Fruit fly (Drosophila melanogaster) whole organism, embryonic: ENCODE results near the gene caup.

Experiments
- CG10267 ChIP-seq: fragments of 200-800 bp; sonication (Bioruptor generic); optimal IDR thresholded peaks from 2 replicates; lab custom pipeline; 2018; ENCODE audit warnings: missing biosample characterization, mild to moderate bottlenecking, missing genetic modification characterization, moderate library complexity
- CG11456 ChIP-seq: fragments of 200-800 bp; sonication (Bioruptor generic); IDR thresholded peaks from 3 replicates; pipeline ENCODE4 v1.3.6; 2022; ENCODE audit warnings: missing biosample characterization, missing genetic modification characterization
- CG7556 ChIP-seq: fragments of 200-800 bp; sonication (Bioruptor generic); optimal IDR thresholded peaks from 2 replicates; lab custom pipeline; 2017; ENCODE audit warnings: missing biosample characterization, mild to moderate bottlenecking, missing genetic modification characterization
- CG9797 ChIP-seq: fragments of 200-800 bp; sonication (Bioruptor generic); optimal IDR thresholded peaks from 3 replicates; lab custom pipeline; 2018; ENCODE audit warnings: missing biosample characterization, mild to moderate bottlenecking, missing genetic modification characterization
- Nf-YA ChIP-seq: fragments of 200-800 bp; sonication (Bioruptor generic); IDR thresholded peaks from 2 replicates; pipeline ENCODE4 v1.3.6; 2022; ENCODE audit warnings: missing biosample characterization, missing genetic modification characterization
- Nf-YC ChIP-seq: fragments of 200-800 bp; optimal IDR thresholded peaks from 3 replicates; lab custom pipeline; 2019; ENCODE audit warnings: missing biosample characterization, mild to moderate bottlenecking, missing genetic modification characterization, moderate library complexity
- Scr ChIP-seq: fragments of 200-800 bp; sonication (Bioruptor generic); IDR thresholded peaks from 2 replicates; pipeline ENCODE4 v1.3.6; 2022; ENCODE audit warnings: missing biosample characterization, missing genetic modification characterization; ENCODE audit not compliant: partially characterized antibody
- Sin3A ChIP-seq: fragments of >200 bp; optimal IDR thresholded peaks from 2 replicates; lab custom pipeline; 2018
- ato ChIP-seq: fragments of 200-800 bp; sonication (Bioruptor generic); IDR thresholded peaks from 2 replicates; pipeline ENCODE4 v1.3.6; 2022; ENCODE audit warnings: missing biosample characterization, missing genetic modification characterization; ENCODE audit not compliant: partially characterized antibody
- repo ChIP-seq: fragments of 200-800 bp; sonication (Bioruptor generic); optimal IDR thresholded peaks from 2 replicates; lab custom pipeline; 2016; ENCODE audit warnings: missing biosample characterization, missing genetic modification characterization

DNA sequence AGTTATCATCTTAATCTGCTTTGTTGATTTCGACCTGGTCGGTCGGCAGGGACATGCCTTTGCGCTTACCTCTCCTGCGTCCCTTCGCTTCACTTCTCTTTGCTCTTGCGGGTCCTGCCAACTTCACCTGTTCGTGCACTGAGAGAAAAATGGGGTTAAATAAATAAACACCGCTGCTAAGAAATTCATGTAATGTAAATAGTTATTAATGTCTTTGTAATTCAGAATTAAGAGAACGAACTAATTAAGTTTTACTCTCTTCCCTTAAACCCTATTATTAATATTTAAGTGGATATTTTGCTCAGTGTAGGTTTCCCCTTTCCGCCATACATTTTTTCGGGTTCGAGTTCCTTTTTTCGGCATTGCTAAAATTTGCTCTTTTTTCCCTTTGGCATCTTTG, 7.0 kb downstream of the caup start:
- TF ChIP-seq CG11456 (GFP tag; lab: Robert Waterston, UW) (no peak), Nf-YC (tag; lab: Kevin White, UChicago) (no peak), CG10267 (tag; lab: Kevin White, UChicago) (peak; percentile 42), repo (GFP tag; lab: Kevin White, UChicago) (no peak), Sin3A (no peak), ato (GFP tag; lab: Robert Waterston, UW) (no peak), Scr (GFP tag; lab: Robert Waterston, UW) (no peak), CG9797 (GFP tag; lab: Kevin White, UChicago) (no peak), CG7556 (no peak), Nf-YA (no peak)
